Worm (Caenorhabditis elegans): ENCODE results near the gene F44E2.3.
A peak's percentile ranks its signal among the peaks of the same experiment; 100 is the strongest.

ce11 chrIII:8867922-8868655, 39.0 kb upstream of the F44E2.3 start:
- TF ChIP-seq zfh-2 (GFP tag; conservative IDR thresholded peaks at IDR 0.05) (no peak), madf-6 (GFP tag; IDR thresholded peaks at IDR 0.05) (no peak), nhr-120 (GFP tag; IDR thresholded peaks at IDR 0.05) (no peak), die-1 (tag; optimal IDR thresholded peaks at IDR 0.05) (no peak), unc-62 (GFP tag; optimal IDR thresholded peaks at IDR 0.05) (peak; percentile 31), nhr-179 (tag; optimal IDR thresholded peaks at IDR 0.05) (no peak), aptf-3 (GFP tag; IDR thresholded peaks at IDR 0.05) (no peak), pha-4 (tag; optimal IDR thresholded peaks at IDR 0.05) (no peak)
